Fruit fly (Drosophila melanogaster): ENCODE results near the gene Task7.

The Task7 gene

DNA sequence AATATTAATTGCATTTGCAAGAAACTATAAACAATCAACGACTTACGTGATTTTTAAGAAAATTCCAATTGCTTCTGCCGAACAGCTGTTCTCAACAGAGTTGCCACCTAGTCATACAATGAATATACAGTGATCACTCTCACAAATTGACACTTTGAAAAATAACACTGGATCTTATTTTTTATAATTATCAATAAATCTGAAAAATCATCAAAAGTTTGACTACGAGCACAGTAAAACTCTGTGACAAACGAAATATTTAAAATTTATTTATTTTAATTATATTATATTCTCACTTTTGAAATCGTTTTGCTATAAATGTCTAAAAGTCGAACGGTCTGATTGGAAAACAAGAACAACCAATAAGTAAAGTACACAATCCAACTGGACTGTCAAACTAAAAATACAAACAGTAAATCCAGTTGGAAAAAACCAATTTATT, 12.1 kb downstream of the Task7 start, which contains the start of gene CG34117 (continued):
- no peak for TF ChIP-seq da (GFP tag; optimal IDR thresholded peaks at IDR 0.05)
- peak; percentile 30; the same call in 1 of the 2 replicates for TF ChIP-seq CG6272 (GFP tag; IDR thresholded peaks at IDR 0.05)
- TF ChIP-seq CG13123 (GFP tag; optimal IDR thresholded peaks at IDR 0.05): peak; percentile 69
- no peak for TF ChIP-seq aop (GFP tag; IDR thresholded peaks at IDR 0.05)
- no peak for TF ChIP-seq kni (GFP tag; optimal IDR thresholded peaks at IDR 0.05)
- peak; percentile 32 for TF ChIP-seq CG18011 (GFP tag; optimal IDR thresholded peaks at IDR 0.05)
- peak; percentile 67; the same call in 3 of the 4 replicates for TF ChIP-seq Gug (GFP tag; IDR thresholded peaks at IDR 0.05)
- TF ChIP-seq CG12155 (GFP tag; optimal IDR thresholded peaks at IDR 0.05): peak; percentile 81
- TF ChIP-seq lov (optimal IDR thresholded peaks at IDR 0.05): no peak
- no peak for TF ChIP-seq lov (GFP tag; IDR thresholded peaks at IDR 0.05)
- peak; percentile 38 for TF ChIP-seq CG7271 (tag; optimal IDR thresholded peaks at IDR 0.05)
- peak; percentile 48 for TF ChIP-seq D19B (GFP tag; optimal IDR thresholded peaks at IDR 0.05)
- TF ChIP-seq MTF-1 (GFP tag; optimal IDR thresholded peaks at IDR 0.05; ENCODE audit: borderline replicate concordance): peak; percentile 41
- peak; percentile 66 for TF ChIP-seq cwo (GFP tag; optimal IDR thresholded peaks at IDR 0.05)
- no peak for TF ChIP-seq CG14965 (GFP tag; optimal IDR thresholded peaks at IDR 0.05; ENCODE audit: borderline replicate concordance)
- no peak for TF ChIP-seq mld (GFP tag; IDR thresholded peaks at IDR 0.05; ENCODE audit: partially characterized antibody)
- peak; percentile 41 for TF ChIP-seq CG6854 (GFP tag; optimal IDR thresholded peaks at IDR 0.05)
- peak; percentile 84 for TF ChIP-seq Chrac-16 (GFP tag; optimal IDR thresholded peaks at IDR 0.05)
- peak; percentile 57 for TF ChIP-seq Nf-YB (GFP tag; optimal IDR thresholded peaks at IDR 0.05)
- TF ChIP-seq cato (GFP tag; optimal IDR thresholded peaks at IDR 0.05; ENCODE audit: borderline replicate concordance): peak; percentile 32
- TF ChIP-seq Hand (GFP tag; optimal IDR thresholded peaks at IDR 0.05): peak; percentile 67
- peak; percentile 56 for TF ChIP-seq CG13287 (GFP tag; IDR thresholded peaks at IDR 0.05; ENCODE audit: partially characterized antibody)
- TF ChIP-seq pb (GFP tag; optimal IDR thresholded peaks at IDR 0.05): no peak
- peak; percentile 72 for TF ChIP-seq esg (GFP tag; conservative IDR thresholded peaks at IDR 0.05)
- TF ChIP-seq Side (GFP tag; optimal IDR thresholded peaks at IDR 0.05): peak; percentile 67
- TF ChIP-seq CG33213 (GFP tag; optimal IDR thresholded peaks at IDR 0.05): peak; percentile 24
- no peak for TF ChIP-seq NK7.1 (GFP tag; optimal IDR thresholded peaks at IDR 0.05)
- TF ChIP-seq Dip3 (GFP tag; optimal IDR thresholded peaks at IDR 0.05): peak; percentile 53
- no peak for TF ChIP-seq crol (GFP tag; IDR thresholded peaks at IDR 0.05)
- no peak for TF ChIP-seq HmgD (GFP tag; optimal IDR thresholded peaks at IDR 0.05)
- TF ChIP-seq ewg (GFP tag; optimal IDR thresholded peaks at IDR 0.05): peak; percentile 33
- peak; percentile 31 for TF ChIP-seq Ravus (GFP tag; IDR thresholded peaks at IDR 0.05)
- peak; percentile 84 for TF ChIP-seq Fer1 (GFP tag; optimal IDR thresholded peaks at IDR 0.05)
- no peak for TF ChIP-seq sima (GFP tag; optimal IDR thresholded peaks at IDR 0.05)
- peak; percentile 78 for TF ChIP-seq Aef1 (GFP tag; IDR thresholded peaks at IDR 0.05)
- no peak; the same call in 1 of the 2 replicates for TF ChIP-seq CG5953 (GFP tag; IDR thresholded peaks at IDR 0.05)
- no peak for TF ChIP-seq CG7745 (tag; optimal IDR thresholded peaks at IDR 0.05)
- peak; percentile 55 for TF ChIP-seq CG31224 (GFP tag; IDR thresholded peaks at IDR 0.05)
- peak; percentile 83 for TF ChIP-seq CG14014 (GFP tag; IDR thresholded peaks at IDR 0.05)
- TF ChIP-seq CG11398 (GFP tag; optimal IDR thresholded peaks at IDR 0.05): no peak
- peak; percentile 45 for TF ChIP-seq Antp (GFP tag; optimal IDR thresholded peaks at IDR 0.05)
- peak; percentile 52 for TF ChIP-seq Vsx1 (GFP tag; optimal IDR thresholded peaks at IDR 0.05)
- peak; percentile 90 for TF ChIP-seq gem (tag; optimal IDR thresholded peaks at IDR 0.05)
- peak; percentile 55; the same call in 2 of the 3 replicates for TF ChIP-seq CG7357 (GFP tag; IDR thresholded peaks at IDR 0.05)
- TF ChIP-seq Eip74EF (GFP tag; optimal IDR thresholded peaks at IDR 0.05): peak in 1 of 2 experiments; percentile 73
- peak; percentile 17 for TF ChIP-seq mirr (GFP tag; optimal IDR thresholded peaks at IDR 0.05)
- 0 out of 2 replicates have a peak, but pooled peaks have one; percentile 35 for TF ChIP-seq Oaz (GFP tag; IDR thresholded peaks at IDR 0.05)
- no peak for TF ChIP-seq bbx (GFP tag; IDR thresholded peaks at IDR 0.05; ENCODE audit: partially characterized antibody)
- no peak for TF ChIP-seq Lpt (GFP tag; optimal IDR thresholded peaks at IDR 0.05)
- no peak for TF ChIP-seq Myb (GFP tag; optimal IDR thresholded peaks at IDR 0.05)

Measured in whole organism, embryonic.